Fruit fly (Drosophila melanogaster): Measurements from ENCODE around the gene Pomp.

The Pomp gene

DNA sequence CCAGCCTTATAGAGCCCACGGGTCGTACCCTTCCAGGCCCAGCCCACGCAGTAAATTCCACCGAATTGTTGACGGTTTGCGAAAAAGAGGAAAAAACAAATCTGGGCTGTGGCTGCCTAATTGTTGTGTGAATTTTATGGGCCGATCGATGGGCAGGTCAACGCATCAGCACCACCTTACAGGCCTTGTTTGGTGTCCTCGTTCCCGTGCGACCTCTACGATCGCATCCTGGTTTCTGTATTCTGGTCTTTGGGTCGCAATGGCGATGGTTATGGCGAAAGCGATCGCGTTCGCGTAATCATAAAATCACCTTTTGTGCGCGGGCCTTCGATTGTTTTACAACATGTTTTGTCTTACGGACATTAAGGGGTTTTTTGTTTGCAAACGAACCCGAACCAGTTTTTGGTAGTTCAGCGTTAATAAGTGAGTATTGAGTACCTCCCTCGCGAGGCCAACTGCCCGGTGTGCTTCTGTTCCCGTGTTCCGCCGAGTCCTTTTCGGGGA is 18.8 kb upstream of the Pomp start:
- TF ChIP-seq cad (GFP tag; optimal IDR thresholded peaks at IDR 0.05) (peak; percentile 99), CG12071 (GFP tag; optimal IDR thresholded peaks at IDR 0.05) (no peak), D (optimal IDR thresholded peaks at IDR 0.05) (peak; percentile 88), D (GFP tag; optimal IDR thresholded peaks at IDR 0.05) (no peak), CG6791 (GFP tag; IDR thresholded peaks at IDR 0.05; ENCODE audit: partially characterized antibody) (0 out of 3 replicates have a peak, but pooled peaks have one; percentile 6), dan (GFP tag; IDR thresholded peaks at IDR 0.05) (no peak), Hey (tag; optimal IDR thresholded peaks at IDR 0.05) (no peak), CG10565 (GFP tag; optimal IDR thresholded peaks at IDR 0.05) (no peak), shn (GFP tag; optimal IDR thresholded peaks at IDR 0.05) (no peak), ro (GFP tag; IDR thresholded peaks at IDR 0.05) (no peak), CG11247 (GFP tag; IDR thresholded peaks at IDR 0.05) (no peak), CG7271 (tag; optimal IDR thresholded peaks at IDR 0.05) (no peak), ap (GFP tag; IDR thresholded peaks at IDR 0.05) (no peak), lmd (GFP tag; IDR thresholded peaks at IDR 0.05) (no peak), CG16779 (GFP tag; IDR thresholded peaks at IDR 0.05) (no peak), CG10543 (GFP tag; optimal IDR thresholded peaks at IDR 0.05) (no peak), ci (GFP tag; IDR thresholded peaks at IDR 0.05) (no peak), twi (tag; optimal IDR thresholded peaks at IDR 0.05) (no peak), CG17912 (GFP tag; optimal IDR thresholded peaks at IDR 0.05) (no peak), Atf6 (GFP tag; IDR thresholded peaks at IDR 0.05) (no peak), aop (GFP tag; IDR thresholded peaks at IDR 0.05) (no peak), zen (tag; optimal IDR thresholded peaks at IDR 0.05) (peak; percentile 38), chn (GFP tag; optimal IDR thresholded peaks at IDR 0.05) (no peak), CG1647 (GFP tag; optimal IDR thresholded peaks at IDR 0.05) (no peak), pum (GFP tag; optimal IDR thresholded peaks at IDR 0.05) (no peak), CG11696 (GFP tag; IDR thresholded peaks at IDR 0.05) (no peak), Poxn (GFP tag; IDR thresholded peaks at IDR 0.05) (no peak), Sry-δ (GFP tag; optimal IDR thresholded peaks at IDR 0.05) (no peak), CG11504 (tag; optimal IDR thresholded peaks at IDR 0.05) (no peak), CG12769 (tag; optimal IDR thresholded peaks at IDR 0.05) (no peak), CG15479 (GFP tag; optimal IDR thresholded peaks at IDR 0.05) (peak; percentile 97), mld (GFP tag; IDR thresholded peaks at IDR 0.05; ENCODE audit: partially characterized antibody) (no peak), Myb (GFP tag; optimal IDR thresholded peaks at IDR 0.05) (no peak), CG5180 (GFP tag; optimal IDR thresholded peaks at IDR 0.05) (peak; percentile 2), vvl (GFP tag; IDR thresholded peaks at IDR 0.05) (no peak), CG15601 (tag; optimal IDR thresholded peaks at IDR 0.05) (no peak), CG3995 (GFP tag; optimal IDR thresholded peaks at IDR 0.05) (no peak), Kr (GFP tag; optimal IDR thresholded peaks at IDR 0.05) (no peak), run (tag; optimal IDR thresholded peaks at IDR 0.05) (no peak), sens-2 (GFP tag; IDR thresholded peaks at IDR 0.05) (no peak), Elba2 (GFP tag; optimal IDR thresholded peaks at IDR 0.05) (no peak), CG9817 (tag; optimal IDR thresholded peaks at IDR 0.05) (no peak), CrebB (tag; optimal IDR thresholded peaks at IDR 0.05) (no peak), wdn (GFP tag; IDR thresholded peaks at IDR 0.05) (no peak), dm (GFP tag; optimal IDR thresholded peaks at IDR 0.05) (no peak), CG14014 (GFP tag; IDR thresholded peaks at IDR 0.05) (no peak), CG9876 (GFP tag; optimal IDR thresholded peaks at IDR 0.05) (no peak), Lim3 (GFP tag; IDR thresholded peaks at IDR 0.05) (no peak), tll (GFP tag; optimal IDR thresholded peaks at IDR 0.05) (peak in 1 of 2 experiments; percentile 92), Dip3 (GFP tag; optimal IDR thresholded peaks at IDR 0.05) (no peak), Oli (tag; optimal IDR thresholded peaks at IDR 0.05) (no peak)
